Fruit fly (Drosophila melanogaster) whole organism, embryonic: ENCODE data around the gene Rab19.

ENCODE experiments used
- Abd-B ChIP-seq: fragments of 200-800 bp; sonication (Bioruptor generic); optimal IDR thresholded peaks from 2 replicates; lab custom pipeline; 2018; ENCODE audit warnings: missing biosample characterization, mild to moderate bottlenecking, missing genetic modification characterization, moderate library complexity
- B-H1 ChIP-seq: fragments of 200-800 bp; sonication (Bioruptor generic); IDR thresholded peaks from 3 replicates; pipeline ENCODE4 v1.3.6; 2022; ENCODE audit warnings: missing biosample characterization, missing genetic modification characterization
- Blimp-1 ChIP-seq: fragments of 200-800 bp; sonication (Bioruptor generic); optimal IDR thresholded peaks from 3 replicates; lab custom pipeline; 2018; ENCODE audit warnings: missing biosample characterization, missing genetic modification characterization, mild to moderate bottlenecking, moderate library complexity, missing genetic modification reagents
- CG10147 ChIP-seq: fragments of 200-800 bp; sonication (Bioruptor generic); optimal IDR thresholded peaks from 2 replicates; lab custom pipeline; 2019; ENCODE audit warnings: missing biosample characterization, mild to moderate bottlenecking, missing genetic modification characterization, moderate library complexity
- CG10209 ChIP-seq: fragments of 200-800 bp; sonication (Bioruptor generic); optimal IDR thresholded peaks from 3 replicates; lab custom pipeline; 2017; ENCODE audit warnings: missing biosample characterization, mild to moderate bottlenecking, missing genetic modification characterization, missing genetic modification reagents
- CG11398 ChIP-seq: fragments of 200-800 bp; sonication (Bioruptor generic); optimal IDR thresholded peaks from 2 replicates; lab custom pipeline; 2016; ENCODE audit warnings: missing biosample characterization, missing genetic modification characterization
- CG12071 ChIP-seq: fragments of 200-800 bp; sonication (Bioruptor generic); optimal IDR thresholded peaks from 3 replicates; lab custom pipeline; 2018; ENCODE audit warnings: missing biosample characterization, mild to moderate bottlenecking, missing genetic modification characterization
- CG12104 ChIP-seq: fragments of 200-800 bp; sonication (Bioruptor generic); optimal IDR thresholded peaks from 3 replicates; lab custom pipeline; 2016; ENCODE audit warnings: missing biosample characterization, missing genetic modification characterization
- CG1233 ChIP-seq: fragments of 200-800 bp; sonication (Bioruptor generic); optimal IDR thresholded peaks from 4 replicates; lab custom pipeline; 2018; ENCODE audit warnings: missing biosample characterization, mild to moderate bottlenecking, missing genetic modification characterization
- CG14860 ChIP-seq: fragments of 200-800 bp; sonication (Bioruptor generic); IDR thresholded peaks from 3 replicates; pipeline ENCODE4 v1.3.6; 2022; ENCODE audit warnings: missing biosample characterization, missing genetic modification characterization; ENCODE audit not compliant: partially characterized antibody
- CG15011 ChIP-seq: fragments of 200-800 bp; sonication (Bioruptor generic); optimal IDR thresholded peaks from 3 replicates; lab custom pipeline; 2018; ENCODE audit warnings: missing biosample characterization, mild to moderate bottlenecking, missing genetic modification characterization
- CG15696 ChIP-seq: fragments of 200-800 bp; sonication (Bioruptor generic); optimal IDR thresholded peaks from 2 replicates; lab custom pipeline; 2019; ENCODE audit warnings: missing biosample characterization, mild to moderate bottlenecking, missing genetic modification characterization, moderate library complexity
- CG1602 ChIP-seq: fragments of 200-800 bp; sonication (Bioruptor generic); optimal IDR thresholded peaks from 3 replicates; lab custom pipeline; 2016; ENCODE audit warnings: missing biosample characterization, missing genetic modification characterization
- CG17802 ChIP-seq: fragments of 200-800 bp; sonication (Bioruptor generic); optimal IDR thresholded peaks from 2 replicates; lab custom pipeline; 2018; ENCODE audit warnings: missing biosample characterization, mild to moderate bottlenecking, missing genetic modification characterization, moderate library complexity
- CG30403 ChIP-seq: fragments of 200-800 bp; sonication (Bioruptor generic); optimal IDR thresholded peaks from 3 replicates; lab custom pipeline; 2016; ENCODE audit warnings: missing biosample characterization, missing genetic modification characterization
- CG32767 ChIP-seq: fragments of 200-800 bp; sonication (Bioruptor generic); IDR thresholded peaks from 2 replicates; pipeline ENCODE4 v1.3.6; 2022; ENCODE audit warnings: missing biosample characterization, missing genetic modification characterization
- CG32772 ChIP-seq: fragments of 200-800 bp; sonication (Bioruptor generic); IDR thresholded peaks from 2 replicates; pipeline ENCODE4 v1.3.6; 2022; ENCODE audit warnings: missing biosample characterization, missing genetic modification characterization
- CG7786 ChIP-seq: fragments of 200-800 bp; sonication (Bioruptor generic); optimal IDR thresholded peaks from 2 replicates; lab custom pipeline; 2016; ENCODE audit warnings: missing biosample characterization, missing genetic modification characterization
- CG7839 ChIP-seq: fragments of 200-800 bp; sonication (Bioruptor generic); optimal IDR thresholded peaks from 3 replicates; lab custom pipeline; 2018; ENCODE audit warnings: missing biosample characterization, mild to moderate bottlenecking, missing genetic modification characterization, moderate library complexity
- CG9797 ChIP-seq: fragments of 200-800 bp; sonication (Bioruptor generic); optimal IDR thresholded peaks from 3 replicates; lab custom pipeline; 2018; ENCODE audit warnings: missing biosample characterization, mild to moderate bottlenecking, missing genetic modification characterization
- CHES-1-like ChIP-seq: fragments of 200-800 bp; sonication (Bioruptor generic); optimal IDR thresholded peaks from 2 replicates; lab custom pipeline; 2016; ENCODE audit warnings: missing biosample characterization, missing genetic modification characterization
- CTCF ChIP-seq: fragments of 200-800 bp; sonication (Bioruptor generic); optimal IDR thresholded peaks from 2 replicates; lab custom pipeline; 2017; ENCODE audit warnings: missing biosample characterization, mild to moderate bottlenecking, missing genetic modification characterization, moderate library complexity
- Gsc ChIP-seq: fragments of 200-800 bp; sonication (Bioruptor generic); IDR thresholded peaks from 2 replicates; pipeline ENCODE4 v1.3.6; 2022; ENCODE audit warnings: missing biosample characterization, missing genetic modification characterization
- H15 ChIP-seq: fragments of 200-800 bp; sonication (Bioruptor generic); IDR thresholded peaks from 3 replicates; pipeline ENCODE4 v1.3.6; 2022; ENCODE audit warnings: missing biosample characterization, missing genetic modification characterization
- Hmr ChIP-seq: fragments of 200-800 bp; sonication (Bioruptor generic); optimal IDR thresholded peaks from 3 replicates; lab custom pipeline; 2017; ENCODE audit warnings: mild to moderate bottlenecking, missing biosample characterization, missing genetic modification reagents, missing genetic modification characterization
- Kr ChIP-seq: fragments of 200-800 bp; sonication (Bioruptor generic); optimal IDR thresholded peaks from 2 replicates; lab custom pipeline; 2017; ENCODE audit warnings: missing biosample characterization, mild to moderate bottlenecking, missing genetic modification characterization
- Max ChIP-seq: fragments of 200-800 bp; sonication (Bioruptor generic); optimal IDR thresholded peaks from 2 replicates; lab custom pipeline; 2016; ENCODE audit warnings: missing biosample characterization, mild to moderate bottlenecking, missing genetic modification characterization
- Myb ChIP-seq: fragments of 200-800 bp; sonication (Bioruptor generic); optimal IDR thresholded peaks from 2 replicates; lab custom pipeline; 2016; ENCODE audit warnings: missing biosample characterization, missing genetic modification characterization
- Ssrp ChIP-seq: fragments of 200-800 bp; sonication (Bioruptor generic); optimal IDR thresholded peaks from 2 replicates; lab custom pipeline; 2018; ENCODE audit warnings: missing biosample characterization, mild to moderate bottlenecking, missing genetic modification characterization, moderate library complexity
- danr ChIP-seq: fragments of 200-800 bp; sonication (Bioruptor generic); IDR thresholded peaks from 2 replicates; pipeline ENCODE4 v1.3.6; 2022; ENCODE audit warnings: missing biosample characterization, missing genetic modification characterization
- dmrt11E ChIP-seq: fragments of 200-800 bp; sonication (Bioruptor generic); optimal IDR thresholded peaks from 3 replicates; lab custom pipeline; 2018; ENCODE audit warnings: missing biosample characterization, mild to moderate bottlenecking, missing genetic modification characterization, moderate library complexity
- en ChIP-seq: fragments of 200-800 bp; sonication (Bioruptor generic); optimal IDR thresholded peaks from 2 replicates; lab custom pipeline; 2016; ENCODE audit warnings: missing biosample characterization, missing genetic modification characterization
- ewg ChIP-seq: fragments of 200-800 bp; sonication (Bioruptor generic); optimal IDR thresholded peaks from 3 replicates; lab custom pipeline; 2017; ENCODE audit warnings: mild to moderate bottlenecking, missing biosample characterization, missing genetic modification reagents, missing genetic modification characterization
- fd3F ChIP-seq: fragments of 200-800 bp; sonication (Bioruptor generic); optimal IDR thresholded peaks from 2 replicates; lab custom pipeline; 2018; ENCODE audit warnings: missing biosample characterization, mild to moderate bottlenecking, missing genetic modification characterization, moderate library complexity
- grau ChIP-seq: fragments of 200-800 bp; optimal IDR thresholded peaks from 3 replicates; lab custom pipeline; 2019; ENCODE audit warnings: missing biosample characterization, mild to moderate bottlenecking, missing genetic modification characterization, moderate library complexity
- gsb ChIP-seq: fragments of 200-800 bp; sonication (Bioruptor generic); IDR thresholded peaks from 2 replicates; pipeline ENCODE4 v1.3.6; 2022; ENCODE audit warnings: missing biosample characterization, missing genetic modification characterization
- h ChIP-seq: fragments of >200 bp; optimal IDR thresholded peaks from 2 replicates; lab custom pipeline; 2017
- hkb ChIP-seq, 2 experiments: fragments of 200-800 bp in 1 of 2; fragments of >200 bp in 1 of 2; sonication (Bioruptor generic) in 1 of 2; IDR thresholded peaks in 1 of 2; optimal IDR thresholded peaks in 1 of 2; 2 replicates each; pipeline versions ENCODE4 v1.3.6 to Lab custom; 2017 to 2022; ENCODE audit warnings: missing biosample characterization in 1 of 2, missing genetic modification characterization in 1 of 2
- jing ChIP-seq: fragments of 200-800 bp; sonication (Bioruptor generic); optimal IDR thresholded peaks from 2 replicates; lab custom pipeline; 2018; ENCODE audit warnings: missing biosample characterization, mild to moderate bottlenecking, missing genetic modification characterization
- knrl ChIP-seq: fragments of 200-800 bp; sonication (Bioruptor generic); IDR thresholded peaks from 3 replicates; pipeline ENCODE4 v1.3.6; 2022; ENCODE audit warnings: missing biosample characterization, missing genetic modification characterization; ENCODE audit not compliant: partially characterized antibody
- lab ChIP-seq: fragments of 200-800 bp; sonication (Bioruptor generic); optimal IDR thresholded peaks from 3 replicates; lab custom pipeline; 2017; ENCODE audit warnings: missing biosample characterization, missing genetic modification characterization, mild to moderate bottlenecking, moderate library complexity, missing genetic modification reagents
- nau ChIP-seq: fragments of 200-800 bp; sonication (Bioruptor generic); optimal IDR thresholded peaks from 3 replicates; lab custom pipeline; 2017; ENCODE audit warnings: missing biosample characterization, mild to moderate bottlenecking, missing genetic modification characterization, missing genetic modification reagents
- nom ChIP-seq: fragments of 200-800 bp; sonication (Bioruptor generic); optimal IDR thresholded peaks from 2 replicates; lab custom pipeline; 2017; ENCODE audit warnings: missing biosample characterization, missing genetic modification characterization, mild to moderate bottlenecking, moderate library complexity, missing genetic modification reagents
- pros ChIP-seq: fragments of 200-800 bp; sonication (Bioruptor generic); optimal IDR thresholded peaks from 3 replicates; lab custom pipeline; 2019; ENCODE audit warnings: missing biosample characterization, mild to moderate bottlenecking, missing genetic modification characterization, moderate library complexity
- sisA ChIP-seq: fragments of 200-800 bp; sonication (Bioruptor generic); IDR thresholded peaks from 2 replicates; pipeline ENCODE4 v1.3.6; 2022; ENCODE audit warnings: missing biosample characterization, missing genetic modification characterization
- tin ChIP-seq: fragments of 200-800 bp; sonication (Bioruptor generic); optimal IDR thresholded peaks from 3 replicates; lab custom pipeline; 2016; ENCODE audit warnings: missing biosample characterization, missing genetic modification characterization
- vvl ChIP-seq: fragments of 200-800 bp; sonication (Bioruptor generic); IDR thresholded peaks from 2 replicates; pipeline ENCODE4 v1.3.6; 2022; ENCODE audit warnings: missing biosample characterization, missing genetic modification characterization
- yki ChIP-seq: fragments of >200 bp; optimal IDR thresholded peaks from 3 replicates; lab custom pipeline; 2018
- zen2 ChIP-seq: fragments of 200-800 bp; sonication (Bioruptor generic); IDR thresholded peaks from 3 replicates; pipeline ENCODE4 v1.3.6; 2022; ENCODE audit warnings: missing biosample characterization, missing genetic modification characterization; ENCODE audit not compliant: partially characterized antibody

Rab19 gene

dm6 chr3L:8340264-8341095 lies 43.7 kb downstream of the Rab19 start, which contains the start of the genes Prim1 and CG7083 (continued):
- TF ChIP-seq CG10209 (GFP tag; lab: Kevin White, UChicago) = peak; percentile 62
- TF ChIP-seq grau = peak; percentile 52
- TF ChIP-seq CG12104 (GFP tag; lab: Kevin White, UChicago) = peak; percentile 3
- TF ChIP-seq lab (GFP tag; lab: Kevin White, UChicago) = peak; percentile 67
- TF ChIP-seq Gsc = no peak
- no peak for TF ChIP-seq zen2
- peak; percentile 50 for TF ChIP-seq Abd-B
- peak; percentile 33 for TF ChIP-seq CG7839 (tag; lab: Kevin White, UChicago)
- TF ChIP-seq nau = no peak
- no peak for TF ChIP-seq CG15011
- no peak for TF ChIP-seq h (lab: Kevin White, UChicago)
- TF ChIP-seq hkb (optimal IDR thresholded peaks at IDR 0.05; lab: Kevin White, UChicago) = peak; percentile 17
- 0 out of 2 replicates have a peak, but pooled peaks have one; percentile 21 for TF ChIP-seq hkb (GFP tag; IDR thresholded peaks at IDR 0.05; lab: Robert Waterston, UW)
- TF ChIP-seq yki = no peak
- peak; percentile 54 for TF ChIP-seq ewg (GFP tag; lab: Kevin White, UChicago)
- peak; percentile 7 for TF ChIP-seq CG1602 (GFP tag; lab: Kevin White, UChicago)
- peak; percentile 65 for TF ChIP-seq tin
- TF ChIP-seq B-H1 (GFP tag; lab: Robert Waterston, UW) = no peak
- TF ChIP-seq Hmr (GFP tag; lab: Kevin White, UChicago) = peak; percentile 54
- peak; percentile 68 for TF ChIP-seq CG30403 (GFP tag; lab: Kevin White, UChicago)
- no peak for TF ChIP-seq CG14860 (GFP tag; lab: Robert Waterston, UW)
- peak; percentile 34 for TF ChIP-seq CG10147
- peak; percentile 40 for TF ChIP-seq CTCF (GFP tag; lab: Kevin White, UChicago)
- peak; percentile 14 for TF ChIP-seq Ssrp (tag; lab: Kevin White, UChicago)
- TF ChIP-seq knrl (GFP tag; lab: Robert Waterston, UW) = no peak
- no peak for TF ChIP-seq CG17802 (tag; lab: Kevin White, UChicago)
- peak; percentile 47 for TF ChIP-seq dmrt11E (tag; lab: Kevin White, UChicago)
- TF ChIP-seq CG7786 (GFP tag; lab: Kevin White, UChicago) = peak; percentile 57
- no peak for TF ChIP-seq gsb (GFP tag; lab: Robert Waterston, UW)
- peak; percentile 17 for TF ChIP-seq Blimp-1 (GFP tag; lab: Kevin White, UChicago)
- no peak for TF ChIP-seq fd3F (GFP tag; lab: Kevin White, UChicago)
- TF ChIP-seq pros (GFP tag; lab: Kevin White, UChicago) = no peak
- no peak for TF ChIP-seq CG32767 (GFP tag; lab: Robert Waterston, UW)
- no peak for TF ChIP-seq danr (GFP tag; lab: Robert Waterston, UW)
- no peak for TF ChIP-seq CG32772 (GFP tag; lab: Robert Waterston, UW)
- no peak for TF ChIP-seq CG12071 (GFP tag; lab: Kevin White, UChicago)
- TF ChIP-seq CG15696 = peak; percentile 49
- TF ChIP-seq nom (GFP tag; lab: Kevin White, UChicago) = peak; percentile 39
- TF ChIP-seq CG1233 (GFP tag; lab: Kevin White, UChicago) = peak; percentile 53
- no peak for TF ChIP-seq H15 (GFP tag; lab: Robert Waterston, UW)
- peak; percentile 62 for TF ChIP-seq vvl (GFP tag; lab: Robert Waterston, UW)
- peak; percentile 19 for TF ChIP-seq CG9797 (GFP tag; lab: Kevin White, UChicago)
- no peak for TF ChIP-seq Kr (GFP tag; lab: Kevin White, UChicago)
- no peak for TF ChIP-seq jing
- TF ChIP-seq en = peak; percentile 32
- TF ChIP-seq CG11398 = peak; percentile 11
- TF ChIP-seq Max = peak; percentile 72
- TF ChIP-seq sisA (GFP tag; lab: Robert Waterston, UW) = 0 out of 2 replicates have a peak, but pooled peaks have one; percentile 22
- TF ChIP-seq CHES-1-like (GFP tag; lab: Kevin White, UChicago) = peak; percentile 76
- peak; percentile 55 for TF ChIP-seq Myb (GFP tag; lab: Kevin White, UChicago)
